Worm (Caenorhabditis elegans) whole organism, midembryonic: Measurements from ENCODE around the gene B0454.8.

Experiments used
- cog-1 ChIP-seq: sonication (generic microtip); optimal IDR thresholded peaks from 2 replicates; lab custom pipeline; 2016; ENCODE audit warnings: missing genetic modification characterization, missing compliant biosample characterization
- ztf-29 ChIP-seq: fragments of 200-800 bp; sonication (Bioruptor generic); IDR thresholded peaks from 2 replicates; pipeline ENCODE4 v1.3.6; 2022; ENCODE audit warnings: missing genetic modification reagents, missing genetic modification characterization, missing compliant biosample characterization

DNA sequence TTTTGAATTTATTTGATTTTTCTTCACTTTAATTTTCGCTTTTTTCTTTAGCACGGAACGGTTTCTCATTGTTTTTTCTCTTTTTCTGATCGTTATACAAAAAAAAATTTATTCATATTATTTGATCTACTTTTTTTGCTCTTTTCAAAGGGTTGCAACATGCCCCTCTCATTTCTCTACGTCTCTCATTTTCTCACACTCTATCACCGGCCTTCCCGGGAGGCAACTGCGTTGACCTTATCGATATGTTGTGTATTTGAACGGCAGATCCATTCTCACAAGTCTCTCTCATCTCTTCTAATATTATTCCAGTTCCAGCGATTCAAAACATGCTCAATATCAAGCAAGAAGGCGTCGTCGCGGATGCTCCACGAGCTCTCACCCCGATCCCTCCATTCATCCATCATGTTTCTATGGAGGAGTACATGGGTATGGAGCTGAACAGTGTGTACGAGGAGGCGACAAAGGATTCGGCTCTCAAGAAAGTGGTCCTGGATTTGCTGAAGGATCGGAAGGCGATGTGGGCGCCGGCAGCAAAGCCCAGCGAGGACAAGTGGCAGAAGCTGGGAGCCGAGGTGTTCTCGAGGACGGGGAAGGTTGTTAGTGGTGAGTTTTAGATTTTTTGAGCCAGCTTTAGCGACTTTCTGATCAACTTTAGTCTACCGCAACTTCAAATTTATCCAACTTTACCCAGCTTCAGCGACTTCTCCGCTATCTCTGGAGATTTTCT, 42.6 kb downstream of the B0454.8 start, which contains the start of gene lido-9:
- TF ChIP-seq ztf-29 (no peak), cog-1 (tag; lab: Kevin White, UChicago) (no peak)
